Fruit fly (Drosophila melanogaster) whole organism, wandering third instar larva: Measurements from ENCODE around the gene CG17625.

ENCODE experiments used
- CG32264 ChIP-seq: fragments of 200-800 bp; sonication (Bioruptor generic); optimal IDR thresholded peaks from 2 replicates; lab custom pipeline; 2016; ENCODE audit warnings: missing biosample characterization, missing genetic modification characterization
- CrebA ChIP-seq: fragments of 200-800 bp; sonication (Bioruptor generic); optimal IDR thresholded peaks from 2 replicates; lab custom pipeline; 2016; ENCODE audit warnings: missing biosample characterization, mild to moderate bottlenecking, missing genetic modification characterization, borderline replicate concordance
- Dif ChIP-seq: fragments of 200-275, 200-300 bp; sonication (Bioruptor generic); optimal IDR thresholded peaks from 2 replicates; lab custom pipeline; 2018; ENCODE audit warnings: missing biosample characterization, missing genetic modification characterization; ENCODE audit not compliant: partially characterized antibody
- HLH106 ChIP-seq: fragments of 200-800 bp; optimal IDR thresholded peaks from 3 replicates; lab custom pipeline; 2019; ENCODE audit warnings: missing biosample characterization, mild to moderate bottlenecking, missing genetic modification characterization, moderate library complexity
- Hnf4 ChIP-seq: fragments of 200-800 bp; sonication (Bioruptor generic); optimal IDR thresholded peaks from 2 replicates; lab custom pipeline; 2016; ENCODE audit warnings: missing biosample characterization, mild to moderate bottlenecking, missing genetic modification characterization
- Hr78 ChIP-seq: fragments of >200 bp; optimal IDR thresholded peaks from 2 replicates; lab custom pipeline; 2017; ENCODE audit warnings: missing biosample characterization, missing genetic modification characterization
- Hr83 ChIP-seq: fragments of 200-300 bp; sonication (Bioruptor generic); optimal IDR thresholded peaks from 2 replicates; lab custom pipeline; 2016; ENCODE audit warnings: missing biosample characterization, mild to moderate bottlenecking, missing genetic modification characterization, moderate library complexity; ENCODE audit not compliant: poor library complexity, severe bottlenecking
- Mio ChIP-seq: sonication (Bioruptor generic); optimal IDR thresholded peaks from 2 replicates; lab custom pipeline; 2016; ENCODE audit warnings: missing biosample characterization, missing genetic modification characterization
- Myc ChIP-seq: fragments of >200 bp; optimal IDR thresholded peaks from 2 replicates; lab custom pipeline; 2017
- N ChIP-seq: fragments of >200 bp; optimal IDR thresholded peaks from 2 replicates; lab custom pipeline; 2018; ENCODE audit warnings: missing biosample characterization, missing external identifiers, missing genetic modification characterization
- OdsH ChIP-seq: fragments of 200-800 bp; sonication (Bioruptor generic); optimal IDR thresholded peaks from 2 replicates; lab custom pipeline; 2016; ENCODE audit warnings: missing biosample characterization, mild to moderate bottlenecking, missing genetic modification characterization
- Rel ChIP-seq, 2 experiments: fragments of 200-800 bp; sonication (Bioruptor generic) in 1 of 2; optimal IDR thresholded peaks; 2 replicates in 1 of 2; 3 replicates in 1 of 2; lab custom pipeline; 2016 to 2019; ENCODE audit warnings: mild to moderate bottlenecking in 2 of 2, missing biosample characterization in 2 of 2, missing genetic modification characterization in 2 of 2, moderate library complexity in 1 of 2
- Sp1 ChIP-seq: fragments of 200-800 bp; sonication (Bioruptor generic); optimal IDR thresholded peaks from 3 replicates; lab custom pipeline; 2019; ENCODE audit warnings: missing biosample characterization, mild to moderate bottlenecking, missing genetic modification characterization, moderate library complexity
- Vsx2 ChIP-seq: fragments of 200-300, 225-300 bp; sonication (Bioruptor generic); optimal IDR thresholded peaks from 2 replicates; lab custom pipeline; 2018; ENCODE audit warnings: missing biosample characterization, missing genetic modification characterization; ENCODE audit not compliant: partially characterized antibody
- br ChIP-seq: fragments of 200-800 bp; sonication (Bioruptor generic); optimal IDR thresholded peaks from 2 replicates; lab custom pipeline; 2016; ENCODE audit warnings: missing biosample characterization, missing genetic modification characterization
- brk ChIP-seq: fragments of 200-800 bp; sonication (Bioruptor generic); optimal IDR thresholded peaks from 2 replicates; lab custom pipeline; 2016; ENCODE audit warnings: missing biosample characterization, mild to moderate bottlenecking, missing genetic modification characterization
- dl ChIP-seq, 2 experiments: fragments of 175-275, 200-275 bp in 1 of 2; fragments of 200-275 bp in 1 of 2; sonication (Bioruptor generic); optimal IDR thresholded peaks; lab custom pipeline; 2018; ENCODE audit warnings: mild to moderate bottlenecking in 2 of 2, missing biosample characterization in 2 of 2, missing genetic modification characterization in 2 of 2, moderate library complexity in 2 of 2; ENCODE audit not compliant: partially characterized antibody in 2 of 2, insufficient read depth in 1 of 2
- dsf ChIP-seq: sonication (Bioruptor generic); optimal IDR thresholded peaks from 2 replicates; lab custom pipeline; 2016; ENCODE audit warnings: missing biosample characterization, missing genetic modification characterization, borderline replicate concordance
- ey ChIP-seq: fragments of 200-800 bp; sonication (Bioruptor generic); optimal IDR thresholded peaks from 2 replicates; lab custom pipeline; 2016; ENCODE audit warnings: missing biosample characterization, missing genetic modification characterization
- foxo ChIP-seq, 2 experiments: fragments of 200-800 bp; sonication (Bioruptor generic); optimal IDR thresholded peaks; 2 replicates in 1 of 2; 3 replicates in 1 of 2; lab custom pipeline; 2016 to 2017; ENCODE audit warnings: missing biosample characterization in 2 of 2, missing genetic modification characterization in 2 of 2
- fru ChIP-seq: fragments of 200-800 bp; sonication (Bioruptor generic); optimal IDR thresholded peaks from 3 replicates; lab custom pipeline; 2016; ENCODE audit warnings: missing biosample characterization, mild to moderate bottlenecking, missing genetic modification characterization
- h ChIP-seq: fragments of 200-800 bp; sonication (Bioruptor generic); optimal IDR thresholded peaks from 3 replicates; lab custom pipeline; 2016; ENCODE audit warnings: missing biosample characterization, mild to moderate bottlenecking, missing genetic modification characterization
- jim ChIP-seq: fragments of 175-275, 200-325 bp; sonication (Bioruptor generic); optimal IDR thresholded peaks from 2 replicates; lab custom pipeline; 2016; ENCODE audit warnings: missing biosample characterization, mild to moderate bottlenecking, missing genetic modification characterization
- lola ChIP-seq: fragments of >200 bp; optimal IDR thresholded peaks from 2 replicates; lab custom pipeline; 2017; ENCODE audit warnings: missing biosample characterization, missing genetic modification characterization
- pan ChIP-seq: fragments of >200 bp; optimal IDR thresholded peaks from 2 replicates; lab custom pipeline; 2017
- psq ChIP-seq: fragments of 200-800 bp; sonication (Bioruptor generic); optimal IDR thresholded peaks from 3 replicates; lab custom pipeline; 2017; ENCODE audit warnings: missing biosample characterization, mild to moderate bottlenecking, missing genetic modification characterization, moderate library complexity
- rgr ChIP-seq: fragments of 200-800 bp; sonication (Bioruptor generic); optimal IDR thresholded peaks from 3 replicates; lab custom pipeline; 2016; ENCODE audit warnings: missing biosample characterization, mild to moderate bottlenecking, missing genetic modification characterization
- sage ChIP-seq: fragments of 200-800 bp; sonication (Bioruptor generic); optimal IDR thresholded peaks from 2 replicates; lab custom pipeline; 2016; ENCODE audit warnings: missing biosample characterization, mild to moderate bottlenecking, missing genetic modification characterization
- sv ChIP-seq: fragments of 200-800 bp; sonication (Bioruptor generic); optimal IDR thresholded peaks from 3 replicates; lab custom pipeline; 2016; ENCODE audit warnings: missing biosample characterization, missing genetic modification characterization
- tai ChIP-seq: sonication (Bioruptor generic); optimal IDR thresholded peaks from 2 replicates; lab custom pipeline; 2016; ENCODE audit warnings: missing biosample characterization, missing genetic modification characterization
- usp ChIP-seq: fragments of >200 bp; optimal IDR thresholded peaks from 2 replicates; lab custom pipeline; 2017; ENCODE audit warnings: missing biosample characterization, missing genetic modification characterization
- woc ChIP-seq: sonication (Bioruptor generic); optimal IDR thresholded peaks from 2 replicates; lab custom pipeline; 2016; ENCODE audit warnings: missing biosample characterization, mild to moderate bottlenecking, missing genetic modification characterization

Gene CG17625

dm6 chr3R:22726031-22726770, 39.6 kb downstream of the CG17625 start, which contains the start of gene RNF220:
Gene RNF220, minus strand, starts transcription at chr3R:22726414.
- TF ChIP-seq fru (GFP tag; lab: Kevin White, UChicago), result peak; percentile 15
- TF ChIP-seq Myc (lab: Kevin White, UChicago), result peak; percentile 32
- TF ChIP-seq sv (GFP tag; lab: Kevin White, UChicago), result no peak
- no peak for TF ChIP-seq Rel (GFP tag; optimal IDR thresholded peaks at IDR 0.05; lab: Kevin White, UChicago)
- TF ChIP-seq Rel (tag; optimal IDR thresholded peaks at IDR 0.05; lab: Kevin White, UChicago), result no peak
- TF ChIP-seq HLH106 (tag; lab: Kevin White, UChicago), result peak; percentile 30
- no peak for TF ChIP-seq brk (GFP tag; lab: Kevin White, UChicago)
- TF ChIP-seq OdsH, result no peak
- TF ChIP-seq Hr78 (GFP tag; lab: Kevin White, UChicago), result no peak
- no peak for TF ChIP-seq Vsx2
- no peak for TF ChIP-seq Hnf4 (GFP tag; lab: Kevin White, UChicago)
- no peak for TF ChIP-seq N (GFP tag; lab: Kevin White, UChicago)
- no peak for TF ChIP-seq dl (GFP tag; optimal IDR thresholded peaks at IDR 0.05; lab: Kevin White, UChicago; ENCODE audit: insufficient read depth in 1 of 2, partially characterized antibody in 2 of 2)
- TF ChIP-seq br, result no peak
- no peak for TF ChIP-seq woc (GFP tag; lab: Kevin White, UChicago)
- TF ChIP-seq foxo (GFP tag; optimal IDR thresholded peaks at IDR 0.05; lab: Kevin White, UChicago), result no peak

dm6 chr3R:22726771-22727455, 40.3 kb downstream of the CG17625 start, which contains the start of gene CG45049:
Gene CG45049, plus strand, starts transcription at chr3R:22726967.
- TF ChIP-seq tai (GFP tag; lab: Kevin White, UChicago), result no peak
- peak; percentile 30 for TF ChIP-seq Hnf4 (GFP tag; lab: Kevin White, UChicago)
- TF ChIP-seq h (GFP tag; lab: Kevin White, UChicago), result peak; percentile 10
- TF ChIP-seq CG32264, result no peak
- no peak for TF ChIP-seq Sp1 (GFP tag; lab: Kevin White, UChicago)
- TF ChIP-seq CrebA (GFP tag; lab: Kevin White, UChicago), result no peak
- TF ChIP-seq lola (GFP tag; lab: Kevin White, UChicago), result no peak
- TF ChIP-seq br, result peak; percentile 7
- TF ChIP-seq HLH106 (tag; lab: Kevin White, UChicago), result no peak
- no peak for TF ChIP-seq Mio
- no peak for TF ChIP-seq usp (GFP tag; lab: Kevin White, UChicago)
- TF ChIP-seq dsf (GFP tag; lab: Kevin White, UChicago), result no peak
- no peak for TF ChIP-seq rgr (GFP tag; lab: Kevin White, UChicago)
- no peak for TF ChIP-seq pan (lab: Kevin White, UChicago)
- TF ChIP-seq ey (GFP tag; lab: Kevin White, UChicago), result no peak
- no peak for TF ChIP-seq N (GFP tag; lab: Kevin White, UChicago)
- no peak for TF ChIP-seq OdsH
- TF ChIP-seq sage (GFP tag; lab: Kevin White, UChicago), result peak; percentile 49
- TF ChIP-seq jim (GFP tag; lab: Kevin White, UChicago), result no peak
- peak; percentile 48 for TF ChIP-seq woc (GFP tag; lab: Kevin White, UChicago)
- TF ChIP-seq sv (GFP tag; lab: Kevin White, UChicago), result no peak
- no peak for TF ChIP-seq dl (GFP tag; optimal IDR thresholded peaks at IDR 0.05; lab: Kevin White, UChicago; ENCODE audit: insufficient read depth in 1 of 2, partially characterized antibody in 2 of 2)
- TF ChIP-seq Rel (GFP tag; optimal IDR thresholded peaks at IDR 0.05; lab: Kevin White, UChicago), result no peak
- TF ChIP-seq Rel (tag; optimal IDR thresholded peaks at IDR 0.05; lab: Kevin White, UChicago), result no peak
- TF ChIP-seq psq, result peak; percentile 61
- TF ChIP-seq Dif (GFP tag; lab: Kevin White, UChicago), result no peak
- TF ChIP-seq foxo (GFP tag; optimal IDR thresholded peaks at IDR 0.05; lab: Kevin White, UChicago), result no peak

- TF ChIP-seq foxo (GFP tag; optimal IDR thresholded peaks at IDR 0.05; lab: Kevin White, UChicago), result no peak
- TF ChIP-seq Sp1 (GFP tag; lab: Kevin White, UChicago), result no peak
- no peak for TF ChIP-seq Hr83
- no peak for TF ChIP-seq HLH106 (tag; lab: Kevin White, UChicago)
- no peak for TF ChIP-seq Dif (GFP tag; lab: Kevin White, UChicago)
- TF ChIP-seq dsf (GFP tag; lab: Kevin White, UChicago), result no peak
Measured at dm6 chr3R:22727456-22727833, 40.8 kb downstream of the CG17625 start.
